Worm (Caenorhabditis elegans): ENCODE measurements around the gene F10B5.2.

DNA sequence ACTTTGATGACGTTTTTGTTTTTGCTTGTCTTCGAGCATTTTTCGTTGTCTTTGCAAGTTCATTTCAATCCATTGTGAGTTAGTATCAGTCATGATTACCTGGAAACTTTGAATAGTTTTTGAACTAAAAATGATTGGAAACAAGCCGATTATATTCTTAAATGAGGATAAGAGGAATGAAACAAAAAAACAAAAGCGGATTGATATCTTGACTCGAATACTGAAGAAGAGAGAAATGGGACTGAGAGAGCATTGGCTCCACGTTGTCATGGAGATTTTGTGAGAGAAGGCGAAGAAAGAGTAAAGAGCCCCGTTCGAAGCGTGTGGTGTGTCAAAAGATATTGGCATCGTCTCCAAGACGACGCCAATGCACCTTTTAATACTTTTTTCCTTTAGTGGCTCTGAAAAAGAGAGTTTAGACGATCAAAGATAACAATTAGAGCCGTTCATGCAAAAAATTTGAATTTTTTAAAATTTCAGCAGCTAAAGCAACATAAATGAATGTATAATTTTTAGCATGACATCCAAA is 12.3 kb downstream of the F10B5.2 start, which contains the start of the genes tub-1 and tmem-138:
- no peak for TF ChIP-seq unc-62 (GFP tag; optimal IDR thresholded peaks at IDR 0.05)
- TF ChIP-seq atf-7 (tag; optimal IDR thresholded peaks at IDR 0.05) = no peak
- TF ChIP-seq F33H1.4 (GFP tag; IDR thresholded peaks at IDR 0.05) = no peak
- TF ChIP-seq ceh-100 (GFP tag; IDR thresholded peaks at IDR 0.05) = no peak
- no peak for TF ChIP-seq F49E8.2 (tag; optimal IDR thresholded peaks at IDR 0.05; ENCODE audit: insufficient read depth)
- TF ChIP-seq snpc-4 (GFP tag; optimal IDR thresholded peaks at IDR 0.05) = no peak
- TF ChIP-seq snpc-4 (tag; optimal IDR thresholded peaks at IDR 0.05) = no peak
- no peak for TF ChIP-seq madf-6 (GFP tag; IDR thresholded peaks at IDR 0.05)
